Fruit fly (Drosophila melanogaster) whole organism, embryonic: ENCODE results near the gene Desat1.

Source experiments
- Atf-2 ChIP-seq: fragments of 200-800 bp; sonication (Bioruptor generic); optimal IDR thresholded peaks from 2 replicates; lab custom pipeline; 2016; ENCODE audit warnings: missing biosample characterization, missing genetic modification characterization
- B-H2 ChIP-seq: fragments of 200-800 bp; sonication (Bioruptor generic); optimal IDR thresholded peaks from 2 replicates; lab custom pipeline; 2018; ENCODE audit warnings: missing biosample characterization, mild to moderate bottlenecking, missing genetic modification characterization
- CG10267 ChIP-seq: fragments of 200-800 bp; sonication (Bioruptor generic); optimal IDR thresholded peaks from 2 replicates; lab custom pipeline; 2018; ENCODE audit warnings: missing biosample characterization, mild to moderate bottlenecking, missing genetic modification characterization, moderate library complexity
- CG11398 ChIP-seq: fragments of 200-800 bp; sonication (Bioruptor generic); optimal IDR thresholded peaks from 2 replicates; lab custom pipeline; 2016; ENCODE audit warnings: missing biosample characterization, missing genetic modification characterization
- CG12744 ChIP-seq: fragments of 200-800 bp; sonication (Bioruptor generic); optimal IDR thresholded peaks from 2 replicates; lab custom pipeline; 2016; ENCODE audit warnings: missing biosample characterization, missing genetic modification characterization
- CG13624 ChIP-seq: fragments of 200-800 bp; sonication (Bioruptor generic); optimal IDR thresholded peaks from 2 replicates; lab custom pipeline; 2016; ENCODE audit warnings: missing biosample characterization, missing genetic modification characterization
- CG13775 ChIP-seq: fragments of 200-800 bp; sonication (Bioruptor generic); optimal IDR thresholded peaks from 3 replicates; lab custom pipeline; 2017; ENCODE audit warnings: missing biosample characterization, mild to moderate bottlenecking, missing genetic modification characterization
- CG15479 ChIP-seq: fragments of 200-800 bp; sonication (Bioruptor generic); optimal IDR thresholded peaks from 3 replicates; lab custom pipeline; 2019; ENCODE audit warnings: missing biosample characterization, mild to moderate bottlenecking, missing genetic modification characterization, moderate library complexity
- CG17359 ChIP-seq: fragments of 200-800 bp; sonication (Bioruptor generic); optimal IDR thresholded peaks from 3 replicates; lab custom pipeline; 2018; ENCODE audit warnings: missing biosample characterization, mild to moderate bottlenecking, missing genetic modification characterization, moderate library complexity
- CG2116 ChIP-seq: fragments of 200-800 bp; sonication (Bioruptor generic); optimal IDR thresholded peaks from 3 replicates; lab custom pipeline; 2018; ENCODE audit warnings: missing biosample characterization, mild to moderate bottlenecking, missing genetic modification characterization
- CG2889 ChIP-seq: fragments of 200-800 bp; sonication (Bioruptor generic); IDR thresholded peaks from 3 replicates; pipeline ENCODE4 v1.3.6; 2022; ENCODE audit warnings: missing biosample characterization, missing genetic modification characterization
- CG31224 ChIP-seq: fragments of 200-800 bp; sonication (Bioruptor generic); IDR thresholded peaks from 2 replicates; pipeline ENCODE4 v1.3.6; 2022; ENCODE audit warnings: missing biosample characterization, missing genetic modification characterization
- CG6254 ChIP-seq: fragments of 200-800 bp; sonication (Bioruptor generic); optimal IDR thresholded peaks from 3 replicates; lab custom pipeline; 2017; ENCODE audit warnings: mild to moderate bottlenecking, missing biosample characterization, missing genetic modification reagents, missing genetic modification characterization
- CG8290 ChIP-seq, 3 experiments: fragments of 200-800 bp; sonication (Bioruptor generic); optimal IDR thresholded peaks; 2 replicates each; lab custom pipeline; 2016 to 2019; ENCODE audit warnings: missing biosample characterization in 3 of 3, missing genetic modification characterization in 3 of 3, mild to moderate bottlenecking in 2 of 3, moderate library complexity in 1 of 3
- CG9215 ChIP-seq: fragments of 200-800 bp; sonication (Bioruptor generic); IDR thresholded peaks from 2 replicates; pipeline ENCODE4 v1.3.6; 2022; ENCODE audit warnings: missing biosample characterization, missing genetic modification characterization
- CG9437 ChIP-seq: fragments of 200-800 bp; sonication (Bioruptor generic); optimal IDR thresholded peaks from 2 replicates; lab custom pipeline; 2018; ENCODE audit warnings: missing biosample characterization, mild to moderate bottlenecking, missing genetic modification characterization
- D19B ChIP-seq: fragments of 200-800 bp; sonication (Bioruptor generic); optimal IDR thresholded peaks from 2 replicates; lab custom pipeline; 2017; ENCODE audit warnings: missing biosample characterization, mild to moderate bottlenecking, missing genetic modification characterization
- Dll ChIP-seq: fragments of 200-800 bp; sonication (Bioruptor generic); IDR thresholded peaks from 4 replicates; pipeline ENCODE4 v1.3.6; 2022; ENCODE audit warnings: missing biosample characterization, missing genetic modification characterization; ENCODE audit not compliant: partially characterized antibody
- Hey ChIP-seq: fragments of 200-800 bp; sonication (Bioruptor generic); optimal IDR thresholded peaks from 3 replicates; lab custom pipeline; 2018; ENCODE audit warnings: missing biosample characterization, mild to moderate bottlenecking, missing genetic modification characterization
- Lhr ChIP-seq: fragments of 200-800 bp; sonication (Bioruptor generic); optimal IDR thresholded peaks from 3 replicates; lab custom pipeline; 2017; ENCODE audit warnings: mild to moderate bottlenecking, missing biosample characterization, missing genetic modification reagents, missing genetic modification characterization
- Meics ChIP-seq: fragments of 200-800 bp; sonication (Bioruptor generic); optimal IDR thresholded peaks from 2 replicates; lab custom pipeline; 2017; ENCODE audit warnings: missing biosample characterization, mild to moderate bottlenecking, missing genetic modification characterization
- Myb ChIP-seq: fragments of 200-800 bp; sonication (Bioruptor generic); optimal IDR thresholded peaks from 2 replicates; lab custom pipeline; 2016; ENCODE audit warnings: missing biosample characterization, missing genetic modification characterization
- NK7.1 ChIP-seq: fragments of 200-800 bp; sonication (Bioruptor generic); optimal IDR thresholded peaks from 3 replicates; lab custom pipeline; 2016; ENCODE audit warnings: missing biosample characterization, missing genetic modification characterization
- NfI ChIP-seq: fragments of 200-800 bp; sonication (Bioruptor generic); optimal IDR thresholded peaks from 3 replicates; lab custom pipeline; 2018; ENCODE audit warnings: missing biosample characterization, mild to moderate bottlenecking, missing genetic modification characterization, moderate library complexity
- Ptx1 ChIP-seq: fragments of 200-800 bp; sonication (Bioruptor generic); IDR thresholded peaks from 2 replicates; pipeline ENCODE4 v1.3.6; 2022; ENCODE audit warnings: missing biosample characterization, missing genetic modification characterization
- Scr ChIP-seq: fragments of 200-800 bp; sonication (Bioruptor generic); IDR thresholded peaks from 2 replicates; pipeline ENCODE4 v1.3.6; 2022; ENCODE audit warnings: missing biosample characterization, missing genetic modification characterization; ENCODE audit not compliant: partially characterized antibody
- Ssrp ChIP-seq: fragments of 200-800 bp; sonication (Bioruptor generic); optimal IDR thresholded peaks from 2 replicates; lab custom pipeline; 2018; ENCODE audit warnings: missing biosample characterization, mild to moderate bottlenecking, missing genetic modification characterization, moderate library complexity
- bigmax ChIP-seq: fragments of 200-800 bp; sonication (Bioruptor generic); optimal IDR thresholded peaks from 2 replicates; lab custom pipeline; 2018; ENCODE audit warnings: missing biosample characterization, mild to moderate bottlenecking, missing genetic modification characterization
- br ChIP-seq: fragments of >200 bp; optimal IDR thresholded peaks from 2 replicates; lab custom pipeline; 2017
- btn ChIP-seq: fragments of 200-800 bp; sonication (Bioruptor generic); optimal IDR thresholded peaks from 2 replicates; lab custom pipeline; 2016; ENCODE audit warnings: missing biosample characterization, missing genetic modification characterization
- cas ChIP-seq: fragments of 200-800 bp; sonication (Bioruptor generic); IDR thresholded peaks from 2 replicates; pipeline ENCODE4 v1.3.6; 2022; ENCODE audit warnings: missing biosample characterization, missing genetic modification characterization
- disco-r ChIP-seq: fragments of 200-800 bp; sonication (Bioruptor generic); optimal IDR thresholded peaks from 2 replicates; lab custom pipeline; 2016; ENCODE audit warnings: missing biosample characterization, missing genetic modification characterization
- dmrt99B ChIP-seq: fragments of 200-800 bp; sonication (Bioruptor generic); optimal IDR thresholded peaks from 2 replicates; lab custom pipeline; 2018; ENCODE audit warnings: missing biosample characterization, mild to moderate bottlenecking, missing genetic modification characterization, moderate library complexity
- dysf ChIP-seq: fragments of 200-800 bp; sonication (Bioruptor generic); IDR thresholded peaks from 3 replicates; pipeline ENCODE4 v1.3.6; 2022; ENCODE audit warnings: missing biosample characterization, missing genetic modification characterization
- fd3F ChIP-seq: fragments of 200-800 bp; sonication (Bioruptor generic); optimal IDR thresholded peaks from 2 replicates; lab custom pipeline; 2018; ENCODE audit warnings: missing biosample characterization, mild to moderate bottlenecking, missing genetic modification characterization, moderate library complexity
- ham ChIP-seq: fragments of 200-800 bp; sonication (Bioruptor generic); IDR thresholded peaks from 2 replicates; pipeline ENCODE4 v1.3.6; 2022; ENCODE audit warnings: missing biosample characterization, missing genetic modification characterization
- hkb ChIP-seq, 2 experiments: fragments of 200-800 bp in 1 of 2; fragments of >200 bp in 1 of 2; sonication (Bioruptor generic) in 1 of 2; IDR thresholded peaks in 1 of 2; optimal IDR thresholded peaks in 1 of 2; 2 replicates each; pipeline versions ENCODE4 v1.3.6 to Lab custom; 2017 to 2022; ENCODE audit warnings: missing biosample characterization in 1 of 2, missing genetic modification characterization in 1 of 2
- insv ChIP-seq, 2 experiments: fragments of 200-800 bp; sonication (Bioruptor generic); optimal IDR thresholded peaks; 3 replicates each; lab custom pipeline; 2016 to 2018; ENCODE audit warnings: missing biosample characterization in 2 of 2, missing genetic modification characterization in 2 of 2
- ken ChIP-seq: fragments of 200-800 bp; sonication (Bioruptor generic); IDR thresholded peaks from 3 replicates; pipeline ENCODE4 v1.3.6; 2022; ENCODE audit warnings: missing biosample characterization, missing genetic modification characterization
- knrl ChIP-seq: fragments of 200-800 bp; sonication (Bioruptor generic); IDR thresholded peaks from 3 replicates; pipeline ENCODE4 v1.3.6; 2022; ENCODE audit warnings: missing biosample characterization, missing genetic modification characterization; ENCODE audit not compliant: partially characterized antibody
- mirr ChIP-seq: fragments of 200-800 bp; sonication (Bioruptor generic); optimal IDR thresholded peaks from 3 replicates; lab custom pipeline; 2018; ENCODE audit warnings: missing biosample characterization, mild to moderate bottlenecking, missing genetic modification characterization
- mld ChIP-seq: fragments of 200-800 bp; sonication (Bioruptor generic); IDR thresholded peaks from 3 replicates; pipeline ENCODE4 v1.3.6; 2022; ENCODE audit warnings: missing biosample characterization, missing genetic modification characterization; ENCODE audit not compliant: partially characterized antibody
- nerfin-2 ChIP-seq: fragments of 200-800 bp; sonication (Bioruptor generic); IDR thresholded peaks from 2 replicates; pipeline ENCODE4 v1.3.6; 2022; ENCODE audit warnings: missing biosample characterization, missing genetic modification characterization; ENCODE audit not compliant: partially characterized antibody
- shn ChIP-seq: fragments of 200-800 bp; sonication (Bioruptor generic); optimal IDR thresholded peaks from 3 replicates; lab custom pipeline; 2016; ENCODE audit warnings: missing biosample characterization, missing genetic modification characterization
- sisA ChIP-seq: fragments of 200-800 bp; sonication (Bioruptor generic); IDR thresholded peaks from 2 replicates; pipeline ENCODE4 v1.3.6; 2022; ENCODE audit warnings: missing biosample characterization, missing genetic modification characterization
- tna ChIP-seq: fragments of 200-800 bp; sonication (Bioruptor generic); IDR thresholded peaks from 2 replicates; pipeline ENCODE4 v1.3.6; 2022; ENCODE audit warnings: missing biosample characterization, missing genetic modification characterization; ENCODE audit not compliant: partially characterized antibody
- trh ChIP-seq: fragments of 200-800 bp; sonication (Bioruptor generic); optimal IDR thresholded peaks from 2 replicates; lab custom pipeline; 2016; ENCODE audit warnings: missing biosample characterization, missing genetic modification characterization
- vfl ChIP-seq: fragments of 200-800 bp; sonication (Bioruptor generic); optimal IDR thresholded peaks from 2 replicates; lab custom pipeline; 2016; ENCODE audit warnings: missing biosample characterization, missing genetic modification characterization
- zen2 ChIP-seq: fragments of 200-800 bp; sonication (Bioruptor generic); IDR thresholded peaks from 3 replicates; pipeline ENCODE4 v1.3.6; 2022; ENCODE audit warnings: missing biosample characterization, missing genetic modification characterization; ENCODE audit not compliant: partially characterized antibody

The Desat1 gene

dm6 chr3R:12402935-12403334, 36.5 kb upstream of the Desat1 start (continued):
- no peak for TF ChIP-seq hkb (optimal IDR thresholded peaks at IDR 0.05; lab: Kevin White, UChicago)
- peak; percentile 99 for TF ChIP-seq hkb (GFP tag; IDR thresholded peaks at IDR 0.05; lab: Robert Waterston, UW)
- no peak for TF ChIP-seq nerfin-2
- TF ChIP-seq mirr (GFP tag; lab: Kevin White, UChicago) = peak; percentile 99
- TF ChIP-seq Myb (GFP tag; lab: Kevin White, UChicago) = peak; percentile 70
- TF ChIP-seq B-H2 (GFP tag; lab: Kevin White, UChicago) = peak; percentile 98
- TF ChIP-seq zen2 (GFP tag; lab: Robert Waterston, UW) = 0 out of 3 replicates have a peak, but pooled peaks have one; percentile 17
- TF ChIP-seq Scr (GFP tag; lab: Robert Waterston, UW) = peak; percentile 51
- peak; percentile 57; the same call in 1 of the 2 replicates for TF ChIP-seq ham (GFP tag; lab: Robert Waterston, UW)
- peak; percentile 22 to 79 for TF ChIP-seq insv (GFP tag; optimal IDR thresholded peaks at IDR 0.05; lab: Kevin White, UChicago)
- TF ChIP-seq shn = peak; percentile 75
- TF ChIP-seq CG2889 (GFP tag; lab: Robert Waterston, UW) = peak; percentile 86
- peak; percentile 96 for TF ChIP-seq CG13624
- peak; percentile 90 for TF ChIP-seq Atf-2
- peak; percentile 71 for TF ChIP-seq CG15479 (GFP tag; lab: Kevin White, UChicago)
- peak; percentile 74 for TF ChIP-seq bigmax (GFP tag; lab: Kevin White, UChicago)
- peak; percentile 72 for TF ChIP-seq Dll (GFP tag; lab: Robert Waterston, UW)
- TF ChIP-seq CG12744 (GFP tag; lab: Kevin White, UChicago) = peak; percentile 94
- peak; percentile 96 for TF ChIP-seq ken
- TF ChIP-seq CG6254 (GFP tag; lab: Kevin White, UChicago) = peak; percentile 98
- TF ChIP-seq CG11398 (GFP tag; lab: Kevin White, UChicago) = peak; percentile 88
- peak; percentile 96 for TF ChIP-seq CG8290 (GFP tag; optimal IDR thresholded peaks at IDR 0.05; lab: Kevin White, UChicago)
- TF ChIP-seq CG8290 (tag; optimal IDR thresholded peaks at IDR 0.05; lab: Kevin White, UChicago) = peak; percentile 95 to 97
- TF ChIP-seq mld (GFP tag; lab: Robert Waterston, UW) = no peak
- peak; percentile 99 for TF ChIP-seq Meics (GFP tag; lab: Kevin White, UChicago)
- TF ChIP-seq NK7.1 (GFP tag; lab: Kevin White, UChicago) = peak; percentile 95
- TF ChIP-seq Ptx1 (GFP tag; lab: Robert Waterston, UW) = peak; percentile 94
- TF ChIP-seq CG9215 (GFP tag; lab: Robert Waterston, UW) = peak; percentile 80; the same call in 1 of the 2 replicates
- TF ChIP-seq vfl (GFP tag; lab: Kevin White, UChicago) = peak; percentile 93
- peak; percentile 89 for TF ChIP-seq cas
- TF ChIP-seq br = no peak
- TF ChIP-seq CG10267 (tag; lab: Kevin White, UChicago) = peak; percentile 100
- TF ChIP-seq knrl = 0 out of 3 replicates have a peak, but pooled peaks have one; percentile 19
- TF ChIP-seq trh (GFP tag; lab: Kevin White, UChicago) = peak; percentile 91
- TF ChIP-seq D19B = peak; percentile 95
- peak; percentile 92 for TF ChIP-seq CG9437
- TF ChIP-seq btn (GFP tag; lab: Kevin White, UChicago) = peak; percentile 98
- TF ChIP-seq disco-r (GFP tag; lab: Kevin White, UChicago) = peak; percentile 86
- peak; percentile 89 for TF ChIP-seq sisA
- TF ChIP-seq CG31224 (GFP tag; lab: Robert Waterston, UW) = peak; percentile 90
- TF ChIP-seq dmrt99B (tag; lab: Kevin White, UChicago) = peak; percentile 100
- peak; percentile 86 for TF ChIP-seq Hey
- peak; percentile 92 for TF ChIP-seq Lhr (GFP tag; lab: Kevin White, UChicago)
- TF ChIP-seq tna = no peak
- TF ChIP-seq CG2116 = peak; percentile 91
- TF ChIP-seq NfI (GFP tag; lab: Kevin White, UChicago) = peak; percentile 97
- TF ChIP-seq dysf = peak; percentile 97
- TF ChIP-seq CG13775 = peak; percentile 96
- peak; percentile 95 for TF ChIP-seq fd3F (GFP tag; lab: Kevin White, UChicago)
- TF ChIP-seq Ssrp (tag; lab: Kevin White, UChicago) = peak; percentile 98
- TF ChIP-seq CG17359 (tag; lab: Kevin White, UChicago) = peak; percentile 98
